Worm (Caenorhabditis elegans) whole organism, mixed stage, embryonic: Measurements from ENCODE around the gene asna-1.

Source experiments
- M03D4.4 ChIP-seq: sonication (generic microtip); optimal IDR thresholded peaks from 2 replicates; lab custom pipeline; 2017; ENCODE audit warnings: mild to moderate bottlenecking, missing genetic modification characterization, missing compliant biosample characterization
- bed-3 ChIP-seq: fragments of 200-800 bp; sonication (Bioruptor generic); optimal IDR thresholded peaks from 3 replicates; lab custom pipeline; 2018; ENCODE audit warnings: mild to moderate bottlenecking, missing genetic modification characterization, moderate library complexity, missing compliant biosample characterization
- blmp-1 ChIP-seq: fragments of 150-350 bp; optimal IDR thresholded peaks from 2 replicates; lab custom pipeline; 2014; ENCODE audit warnings: missing biosample characterization, missing genetic modification characterization
- ceh-39 ChIP-seq: fragments of 150-350 bp; optimal IDR thresholded peaks from 2 replicates; lab custom pipeline; 2014; ENCODE audit warnings: missing biosample characterization, missing genetic modification characterization
- ceh-43 ChIP-seq: fragments of 200-800 bp; sonication (Bioruptor generic); optimal IDR thresholded peaks from 2 replicates; lab custom pipeline; 2018; ENCODE audit warnings: mild to moderate bottlenecking, missing genetic modification characterization, moderate library complexity, missing compliant biosample characterization
- ceh-83 ChIP-seq: fragments of 200-800 bp; sonication (Bioruptor generic); optimal IDR thresholded peaks from 2 replicates; lab custom pipeline; 2018; ENCODE audit warnings: mild to moderate bottlenecking, missing genetic modification characterization, missing compliant biosample characterization
- ces-1 ChIP-seq: fragments of 150-350 bp; optimal IDR thresholded peaks from 2 replicates; lab custom pipeline; 2014; ENCODE audit warnings: missing biosample characterization, missing genetic modification reagents, missing genetic modification characterization
- cnd-1 ChIP-seq: fragments of 200-800 bp; sonication (Bioruptor generic); optimal IDR thresholded peaks from 2 replicates; lab custom pipeline; 2018; ENCODE audit warnings: mild to moderate bottlenecking, missing genetic modification characterization, missing compliant biosample characterization
- drap-1 ChIP-seq: fragments of 200-800 bp; sonication (Bioruptor generic); optimal IDR thresholded peaks from 3 replicates; lab custom pipeline; 2018; ENCODE audit warnings: mild to moderate bottlenecking, missing genetic modification characterization, missing compliant biosample characterization
- elt-1 ChIP-seq: sonication (generic microtip); optimal IDR thresholded peaks from 2 replicates; lab custom pipeline; 2017; ENCODE audit warnings: missing genetic modification characterization, mild to moderate bottlenecking, missing compliant biosample characterization, antibody characterized with exemption, moderate library complexity, borderline replicate concordance; ENCODE audit not compliant: insufficient read depth
- elt-3 ChIP-seq: fragments of 150-350 bp; optimal IDR thresholded peaks from 2 replicates; lab custom pipeline; 2014; ENCODE audit warnings: missing biosample characterization, missing genetic modification characterization
- flh-1 ChIP-seq: fragments of 200-800 bp; sonication (Bioruptor generic); optimal IDR thresholded peaks from 2 replicates; lab custom pipeline; 2018; ENCODE audit warnings: mild to moderate bottlenecking, missing genetic modification characterization, moderate library complexity, missing compliant biosample characterization
- ham-2 ChIP-seq: fragments of 200-800 bp; sonication (Bioruptor generic); optimal IDR thresholded peaks from 2 replicates; lab custom pipeline; 2018; ENCODE audit warnings: mild to moderate bottlenecking, missing genetic modification characterization, missing compliant biosample characterization
- hlh-1 ChIP-seq: fragments of 150-350 bp; optimal IDR thresholded peaks from 2 replicates; lab custom pipeline; 2014; ENCODE audit warnings: missing biosample characterization, missing genetic modification reagents, missing genetic modification characterization
- lin-13 ChIP-seq: fragments of 150-350 bp; optimal IDR thresholded peaks from 2 replicates; lab custom pipeline; 2014; ENCODE audit warnings: missing biosample characterization, missing genetic modification characterization
- lin-32 ChIP-seq: fragments of 200-800 bp; sonication (Bioruptor generic); optimal IDR thresholded peaks from 2 replicates; lab custom pipeline; 2018; ENCODE audit warnings: mild to moderate bottlenecking, missing genetic modification characterization, missing compliant biosample characterization
- lsy-2 ChIP-seq: fragments of 150-350 bp; optimal IDR thresholded peaks from 2 replicates; lab custom pipeline; 2014; ENCODE audit warnings: missing biosample characterization, missing genetic modification characterization
- mab-5 ChIP-seq: fragments of 150-350 bp; optimal IDR thresholded peaks from 2 replicates; lab custom pipeline; 2014; ENCODE audit warnings: missing biosample characterization, missing genetic modification characterization
- mep-1 ChIP-seq: fragments of 150-350 bp; optimal IDR thresholded peaks from 2 replicates; lab custom pipeline; 2017; ENCODE audit warnings: missing biosample characterization, missing genetic modification reagents, missing genetic modification characterization, inconsistent platforms
- mls-2 ChIP-seq: sonication (generic microtip); optimal IDR thresholded peaks from 2 replicates; lab custom pipeline; 2016; ENCODE audit warnings: mild to moderate bottlenecking, missing genetic modification characterization, moderate library complexity, missing compliant biosample characterization
- nhr-12 ChIP-seq: fragments of 150-350 bp; optimal IDR thresholded peaks from 2 replicates; lab custom pipeline; 2014; ENCODE audit warnings: missing biosample characterization, missing genetic modification characterization
- nhr-2 ChIP-seq: fragments of 150-350 bp; optimal IDR thresholded peaks from 2 replicates; lab custom pipeline; 2014; ENCODE audit warnings: missing biosample characterization, missing genetic modification characterization
- nhr-237 ChIP-seq: fragments of 150-350 bp; optimal IDR thresholded peaks from 2 replicates; lab custom pipeline; 2014; ENCODE audit warnings: missing biosample characterization, missing genetic modification characterization
- nhr-28 ChIP-seq: fragments of 150-350 bp; optimal IDR thresholded peaks from 2 replicates; lab custom pipeline; 2014; ENCODE audit warnings: missing biosample characterization, missing genetic modification characterization
- nhr-76 ChIP-seq: sonication (generic microtip); optimal IDR thresholded peaks from 2 replicates; lab custom pipeline; 2017; ENCODE audit warnings: missing biosample characterization, missing genetic modification characterization
- pha-4 ChIP-seq: fragments of 150-350 bp; optimal IDR thresholded peaks from 2 replicates; lab custom pipeline; 2018; ENCODE audit warnings: missing biosample characterization, missing genetic modification reagents, missing genetic modification characterization
- sem-2 ChIP-seq: fragments of 200-800 bp; sonication (Bioruptor generic); optimal IDR thresholded peaks from 2 replicates; lab custom pipeline; 2018; ENCODE audit warnings: mild to moderate bottlenecking, missing genetic modification characterization, missing compliant biosample characterization
- snpc-4 ChIP-seq: fragments of 150-350 bp; optimal IDR thresholded peaks from 2 replicates; lab custom pipeline; 2014; ENCODE audit warnings: missing biosample characterization, missing genetic modification characterization
- tbx-8 ChIP-seq: fragments of 200-800 bp; sonication (Bioruptor generic); optimal IDR thresholded peaks from 2 replicates; lab custom pipeline; 2018; ENCODE audit warnings: mild to moderate bottlenecking, missing genetic modification characterization, moderate library complexity, missing compliant biosample characterization
- unc-39 ChIP-seq: fragments of 150-350 bp; optimal IDR thresholded peaks from 2 replicates; lab custom pipeline; 2014; ENCODE audit warnings: missing biosample characterization, missing genetic modification characterization
- unc-62 ChIP-seq: fragments of 150-350 bp; optimal IDR thresholded peaks from 2 replicates; lab custom pipeline; 2014; ENCODE audit warnings: missing biosample characterization, missing genetic modification reagents, missing genetic modification characterization
- ztf-11 ChIP-seq: fragments of 150-350 bp; optimal IDR thresholded peaks from 2 replicates; lab custom pipeline; 2014; ENCODE audit warnings: missing biosample characterization, missing genetic modification characterization

The asna-1 gene

DNA sequence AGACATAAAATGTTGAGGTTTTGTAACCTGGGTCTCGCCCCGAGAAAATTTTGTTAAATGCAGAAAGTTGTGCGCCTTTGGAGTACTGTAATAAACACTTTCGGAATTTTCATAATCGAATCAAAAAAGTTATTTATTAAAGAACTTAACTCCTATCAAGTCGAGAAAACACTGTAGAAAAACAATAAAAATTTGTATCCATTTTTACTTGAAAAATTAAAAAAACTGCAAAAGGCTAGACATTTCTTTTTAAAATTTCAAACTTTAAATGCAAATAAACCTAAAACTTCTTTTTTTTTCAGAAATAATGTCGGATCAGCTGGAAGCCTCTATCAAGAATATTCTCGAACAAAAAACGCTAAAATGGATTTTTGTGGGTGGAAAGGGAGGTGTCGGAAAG, at the start of gene asna-1:
asna-1 (plus strand) TSS at position 301 of the 400 bp plus-strand sequence.
- TF ChIP-seq snpc-4 (tag; lab: Kevin White, UChicago) (no peak), nhr-2 (no peak), elt-1 (no peak), lin-13 (tag; lab: Kevin White, UChicago) (no peak), cnd-1 (tag; lab: Kevin White, UChicago) (no peak), ceh-39 (tag; lab: Kevin White, UChicago) (no peak), tbx-8 (GFP tag; lab: Kevin White, UChicago) (no peak), mls-2 (tag; lab: Kevin White, UChicago) (no peak), M03D4.4 (tag; lab: Kevin White, UChicago) (no peak), flh-1 (GFP tag; lab: Kevin White, UChicago) (no peak), bed-3 (GFP tag; lab: Kevin White, UChicago) (no peak), unc-62 (GFP tag; lab: Kevin White, UChicago) (no peak)

DNA sequence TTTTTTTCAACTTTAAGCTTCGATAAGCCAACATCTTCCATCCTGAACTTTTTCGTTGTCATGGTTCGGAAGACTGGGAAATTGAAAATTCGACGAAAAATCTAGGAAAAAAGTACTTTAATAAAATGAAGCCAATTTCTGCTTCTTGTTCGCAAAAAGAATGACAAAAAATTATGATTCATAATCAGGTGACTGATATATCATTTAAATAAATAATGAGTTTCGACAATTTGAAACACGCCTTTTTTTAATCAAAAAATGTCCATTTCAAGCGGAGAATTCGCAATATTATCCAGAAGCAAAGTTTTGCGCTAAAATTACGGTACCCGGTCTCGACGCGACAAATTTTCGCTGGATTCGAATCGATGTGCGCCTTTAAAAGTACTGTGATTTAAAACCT, 49.8 kb upstream of the asna-1 start, which contains the start of gene F44E2.6:
F44E2.6 (minus strand) TSS at position 101 of the 400 bp plus-strand sequence.
- no peak for TF ChIP-seq unc-39 (tag; lab: Kevin White, UChicago)
- no peak for TF ChIP-seq pha-4 (tag; lab: Kevin White, UChicago)
- TF ChIP-seq nhr-76 (tag; lab: Kevin White, UChicago) = no peak
- TF ChIP-seq ztf-11 (tag; lab: Kevin White, UChicago) = no peak
- TF ChIP-seq unc-62 (GFP tag; lab: Kevin White, UChicago) = no peak
- no peak for TF ChIP-seq mls-2 (tag; lab: Kevin White, UChicago)

DNA sequence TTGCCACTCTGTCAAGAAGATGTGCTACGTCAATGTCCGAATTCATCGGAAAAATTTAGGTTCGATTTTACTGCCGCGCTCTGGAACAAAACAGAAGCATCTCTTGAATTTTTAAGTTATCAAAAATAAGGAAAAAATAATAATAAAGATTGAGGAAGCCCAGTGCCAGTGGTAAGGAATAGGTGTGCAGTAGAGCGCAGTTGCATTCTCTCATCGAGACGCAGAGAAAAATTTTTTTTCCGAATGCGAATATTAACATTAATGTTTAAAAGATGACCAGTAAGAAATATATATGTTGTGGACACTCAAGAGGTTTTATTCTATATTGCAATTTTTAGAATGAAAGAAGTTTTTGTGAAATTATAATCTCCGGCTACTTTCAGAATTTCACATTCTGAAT, 47.2 kb upstream of the asna-1 start:
- peak; percentile 15 for TF ChIP-seq cnd-1 (tag; lab: Kevin White, UChicago)
- peak; percentile 26 for TF ChIP-seq lsy-2
- no peak for TF ChIP-seq sem-2 (GFP tag; lab: Kevin White, UChicago)
- no peak for TF ChIP-seq bed-3 (GFP tag; lab: Kevin White, UChicago)
- no peak for TF ChIP-seq ham-2 (GFP tag; lab: Kevin White, UChicago)
- no peak for TF ChIP-seq mab-5 (tag; lab: Kevin White, UChicago)
- peak; percentile 40 for TF ChIP-seq nhr-237 (tag; lab: Kevin White, UChicago)
- TF ChIP-seq hlh-1 (tag; lab: Kevin White, UChicago) = no peak
- no peak for TF ChIP-seq M03D4.4 (tag; lab: Kevin White, UChicago)
- no peak for TF ChIP-seq tbx-8 (GFP tag; lab: Kevin White, UChicago)
- peak; percentile 8 for TF ChIP-seq pha-4 (tag; lab: Kevin White, UChicago)
- TF ChIP-seq ces-1 (GFP tag; lab: Kevin White, UChicago) = peak; percentile 24
- peak; percentile 57 for TF ChIP-seq mep-1 (tag; lab: Kevin White, UChicago)
- no peak for TF ChIP-seq ceh-39 (tag; lab: Kevin White, UChicago)
- no peak for TF ChIP-seq drap-1 (GFP tag; lab: Kevin White, UChicago)
- TF ChIP-seq lin-13 (tag; lab: Kevin White, UChicago) = no peak

DNA sequence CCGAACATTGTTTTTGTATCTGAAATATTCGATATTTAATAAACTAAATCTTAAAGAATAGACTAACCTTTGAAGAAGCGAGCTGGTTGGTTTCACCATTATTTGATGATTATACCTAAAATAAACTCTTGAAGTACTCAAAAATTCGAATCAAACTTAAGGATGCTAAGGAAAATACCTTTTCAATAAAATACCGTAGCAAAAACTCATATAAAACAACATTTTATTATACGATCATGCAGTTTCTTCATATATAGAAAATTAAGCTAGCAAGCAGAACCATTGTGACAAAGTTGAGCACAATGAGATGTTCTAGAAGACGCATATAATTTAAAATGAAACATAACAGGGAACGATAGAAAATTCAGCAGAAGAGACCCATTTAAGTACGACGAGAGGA, 46.5 kb upstream of the asna-1 start, which contains the start of gene F44E2.7:
F44E2.7 (minus strand) TSS at position 101 of the 400 bp plus-strand sequence.
- TF ChIP-seq unc-39 (tag; lab: Kevin White, UChicago) (no peak), nhr-237 (tag; lab: Kevin White, UChicago) (no peak), nhr-2 (no peak), lin-13 (tag; lab: Kevin White, UChicago) (no peak), elt-3 (no peak), hlh-1 (tag; lab: Kevin White, UChicago) (no peak), bed-3 (GFP tag; lab: Kevin White, UChicago) (no peak), unc-62 (GFP tag; lab: Kevin White, UChicago) (no peak), mls-2 (tag; lab: Kevin White, UChicago) (no peak), mab-5 (tag; lab: Kevin White, UChicago) (no peak), blmp-1 (tag; lab: Kevin White, UChicago) (no peak)

DNA sequence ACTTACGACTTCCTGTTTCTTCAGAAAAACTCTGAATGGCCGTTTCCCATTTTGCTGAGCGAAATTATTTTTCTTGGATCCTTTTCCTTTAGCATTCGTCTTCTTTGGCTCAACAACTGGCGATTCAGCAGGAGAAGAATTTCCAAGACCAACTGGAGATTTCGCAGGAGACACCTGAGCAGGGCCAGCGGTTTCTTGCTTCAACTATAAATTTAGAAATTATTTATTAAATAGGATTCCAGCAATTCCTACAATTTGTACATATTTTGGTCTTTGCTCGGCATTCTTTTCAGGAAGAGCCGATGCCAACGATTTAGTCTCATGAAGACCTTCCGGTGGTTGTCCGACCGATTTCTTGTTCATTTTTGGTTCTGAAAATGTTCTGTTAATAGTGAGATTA, 45.4 kb upstream of the asna-1 start, which contains the start of gene F44E2.8:
F44E2.8 (minus strand) TSS at position 371 of the 400 bp plus-strand sequence.
- TF ChIP-seq drap-1 (GFP tag; lab: Kevin White, UChicago) (no peak), hlh-1 (tag; lab: Kevin White, UChicago) (no peak), ceh-39 (tag; lab: Kevin White, UChicago) (no peak), cnd-1 (tag; lab: Kevin White, UChicago) (no peak), ceh-43 (GFP tag; lab: Kevin White, UChicago) (no peak), M03D4.4 (tag; lab: Kevin White, UChicago) (no peak), ceh-83 (GFP tag; lab: Kevin White, UChicago) (no peak), unc-39 (tag; lab: Kevin White, UChicago) (no peak), nhr-237 (tag; lab: Kevin White, UChicago) (no peak), nhr-28 (tag; lab: Kevin White, UChicago) (no peak), snpc-4 (tag; lab: Kevin White, UChicago) (no peak), ztf-11 (tag; lab: Kevin White, UChicago) (no peak), unc-62 (GFP tag; lab: Kevin White, UChicago) (no peak), lin-32 (GFP tag; lab: Kevin White, UChicago) (no peak), nhr-12 (tag; lab: Kevin White, UChicago) (no peak), nhr-76 (tag; lab: Kevin White, UChicago) (no peak), mab-5 (tag; lab: Kevin White, UChicago) (no peak), lin-13 (tag; lab: Kevin White, UChicago) (no peak)
